Worm (Caenorhabditis elegans) whole organism, L3 larva: ENCODE measurements around the gene ZK688.7.

Source experiments
- ZK546.5 ChIP-seq: sonication (generic microtip); optimal IDR thresholded peaks from 2 replicates; lab custom pipeline; 2017; ENCODE audit warnings: missing biosample characterization, missing genetic modification characterization
- ama-1 ChIP-seq: fragments of 150-350 bp; optimal IDR thresholded peaks from 2 replicates; lab custom pipeline; 2018
- ceh-16 ChIP-seq: sonication (generic microtip); optimal IDR thresholded peaks from 2 replicates; lab custom pipeline; 2017; ENCODE audit warnings: missing biosample characterization, missing genetic modification characterization
- ceh-28 ChIP-seq: fragments of 150-350 bp; optimal IDR thresholded peaks from 2 replicates; lab custom pipeline; 2014; ENCODE audit warnings: missing biosample characterization, missing genetic modification reagents, missing genetic modification characterization
- ceh-9 ChIP-seq: sonication (generic microtip); optimal IDR thresholded peaks from 2 replicates; lab custom pipeline; 2018; ENCODE audit warnings: missing biosample characterization, missing genetic modification characterization
- daf-12 ChIP-seq: fragments of 150-350 bp; optimal IDR thresholded peaks from 2 replicates; lab custom pipeline; 2014; ENCODE audit warnings: missing biosample characterization, missing genetic modification reagents, missing genetic modification characterization
- egl-27 ChIP-seq: sonication (generic microtip); optimal IDR thresholded peaks from 4 replicates; lab custom pipeline; 2017; ENCODE audit warnings: missing biosample characterization, missing genetic modification reagents, missing genetic modification characterization
- egl-5 ChIP-seq: fragments of 150-350 bp; optimal IDR thresholded peaks from 2 replicates; lab custom pipeline; 2017; ENCODE audit warnings: missing biosample characterization, missing genetic modification reagents, missing genetic modification characterization, inconsistent platforms
- elt-1 ChIP-seq: fragments of 150-350 bp; optimal IDR thresholded peaks from 2 replicates; lab custom pipeline; 2014; ENCODE audit warnings: missing biosample characterization, missing genetic modification characterization
- elt-2 ChIP-seq: sonication (generic microtip); optimal IDR thresholded peaks from 2 replicates; lab custom pipeline; 2016; ENCODE audit warnings: missing genetic modification reagents, mild to moderate bottlenecking, missing genetic modification characterization, missing compliant biosample characterization
- elt-3 ChIP-seq, 3 experiments: fragments of 150-350 bp in 1 of 3; sonication (generic microtip) in 2 of 3; optimal IDR thresholded peaks; 2 replicates in 2 of 3; 4 replicates in 1 of 3; lab custom pipeline; 2014 to 2017; ENCODE audit warnings: missing biosample characterization in 3 of 3, missing genetic modification characterization in 3 of 3
- eor-1 ChIP-seq, 2 experiments: fragments of 150-350 bp; optimal IDR thresholded peaks; 2 replicates each; lab custom pipeline; 2014 to 2018; ENCODE audit warnings: missing biosample characterization in 2 of 2, missing genetic modification characterization in 2 of 2
- fkh-10 ChIP-seq: sonication (generic microtip); optimal IDR thresholded peaks from 2 replicates; lab custom pipeline; 2017; ENCODE audit warnings: missing biosample characterization, missing genetic modification reagents, missing genetic modification characterization
- fkh-2 ChIP-seq: fragments of 150-350 bp; optimal IDR thresholded peaks from 2 replicates; lab custom pipeline; 2014; ENCODE audit warnings: missing biosample characterization, missing genetic modification reagents, missing genetic modification characterization
- fos-1 ChIP-seq: fragments of 150-350 bp; optimal IDR thresholded peaks from 2 replicates; lab custom pipeline; 2014; ENCODE audit warnings: missing biosample characterization, missing genetic modification characterization
- hmg-11 ChIP-seq: sonication (generic microtip); optimal IDR thresholded peaks from 2 replicates; lab custom pipeline; 2016; ENCODE audit warnings: missing genetic modification characterization, missing compliant biosample characterization
- lin-39 ChIP-seq: fragments of 150-350 bp; optimal IDR thresholded peaks from 2 replicates; lab custom pipeline; 2018; ENCODE audit warnings: missing biosample characterization, missing genetic modification reagents, missing genetic modification characterization
- mdl-1 ChIP-seq: fragments of 150-350 bp; optimal IDR thresholded peaks from 2 replicates; lab custom pipeline; 2014; ENCODE audit warnings: missing biosample characterization, missing genetic modification characterization
- mml-1 ChIP-seq: fragments of 150-350 bp; sonication (generic microtip); optimal IDR thresholded peaks from 3 replicates; lab custom pipeline; 2014; ENCODE audit warnings: missing biosample characterization, missing genetic modification characterization
- nhr-11 ChIP-seq: fragments of 150-350 bp; optimal IDR thresholded peaks from 2 replicates; lab custom pipeline; 2014; ENCODE audit warnings: missing biosample characterization, missing genetic modification characterization
- nhr-12 ChIP-seq: fragments of 150-350 bp; optimal IDR thresholded peaks from 2 replicates; lab custom pipeline; 2014; ENCODE audit warnings: missing biosample characterization, missing genetic modification characterization
- nhr-237 ChIP-seq: fragments of 150-350 bp; optimal IDR thresholded peaks from 2 replicates; lab custom pipeline; 2014; ENCODE audit warnings: missing biosample characterization, missing genetic modification characterization
- nhr-25 ChIP-seq: sonication (generic microtip); optimal IDR thresholded peaks from 2 replicates; lab custom pipeline; 2017; ENCODE audit warnings: missing biosample characterization, missing genetic modification characterization
- nhr-28 ChIP-seq: fragments of 150-350 bp; optimal IDR thresholded peaks from 2 replicates; lab custom pipeline; 2014; ENCODE audit warnings: missing biosample characterization, missing genetic modification characterization
- nhr-43 ChIP-seq: sonication (generic microtip); optimal IDR thresholded peaks from 2 replicates; lab custom pipeline; 2016; ENCODE audit warnings: mild to moderate bottlenecking, missing genetic modification characterization, missing compliant biosample characterization; ENCODE audit not compliant: poor library complexity, severe bottlenecking
- nhr-67 ChIP-seq: fragments of 150-350 bp; optimal IDR thresholded peaks from 2 replicates; lab custom pipeline; 2014; ENCODE audit warnings: missing biosample characterization, missing genetic modification characterization
- nhr-76 ChIP-seq: fragments of 150-350 bp; sonication (generic microtip); optimal IDR thresholded peaks from 5 replicates; lab custom pipeline; 2014; ENCODE audit warnings: missing biosample characterization, missing genetic modification characterization
- sea-2 ChIP-seq: fragments of 150-350 bp; sonication (generic microtip); optimal IDR thresholded peaks from 4 replicates; lab custom pipeline; 2014; ENCODE audit warnings: missing biosample characterization, missing genetic modification reagents, missing genetic modification characterization
- skn-1 ChIP-seq: fragments of 150-350 bp; optimal IDR thresholded peaks from 2 replicates; lab custom pipeline; 2014; ENCODE audit warnings: missing biosample characterization, missing genetic modification characterization
- snpc-4 ChIP-seq: fragments of 150-350 bp; optimal IDR thresholded peaks from 2 replicates; lab custom pipeline; 2014; ENCODE audit warnings: missing biosample characterization, missing genetic modification characterization
- tbx-2 ChIP-seq: sonication (generic microtip); optimal IDR thresholded peaks from 2 replicates; lab custom pipeline; 2016; ENCODE audit warnings: mild to moderate bottlenecking, missing genetic modification characterization, missing compliant biosample characterization
- unc-39 ChIP-seq: sonication (generic microtip); optimal IDR thresholded peaks from 4 replicates; lab custom pipeline; 2017; ENCODE audit warnings: missing biosample characterization, missing genetic modification characterization
- unc-62 ChIP-seq: fragments of 150-350 bp; sonication (generic microtip); optimal IDR thresholded peaks from 4 replicates; lab custom pipeline; 2014; ENCODE audit warnings: missing biosample characterization, missing genetic modification reagents, missing genetic modification characterization
- zag-1 ChIP-seq: fragments of 150-350 bp; optimal IDR thresholded peaks from 2 replicates; lab custom pipeline; 2014; ENCODE audit warnings: missing biosample characterization, missing genetic modification characterization
- ztf-11 ChIP-seq: fragments of 150-350 bp; optimal IDR thresholded peaks from 2 replicates; lab custom pipeline; 2014; ENCODE audit warnings: missing biosample characterization, missing genetic modification characterization
- ztf-4 ChIP-seq: fragments of 150-350 bp; optimal IDR thresholded peaks from 2 replicates; lab custom pipeline; 2014; ENCODE audit warnings: missing biosample characterization, missing genetic modification characterization

Gene ZK688.7

DNA sequence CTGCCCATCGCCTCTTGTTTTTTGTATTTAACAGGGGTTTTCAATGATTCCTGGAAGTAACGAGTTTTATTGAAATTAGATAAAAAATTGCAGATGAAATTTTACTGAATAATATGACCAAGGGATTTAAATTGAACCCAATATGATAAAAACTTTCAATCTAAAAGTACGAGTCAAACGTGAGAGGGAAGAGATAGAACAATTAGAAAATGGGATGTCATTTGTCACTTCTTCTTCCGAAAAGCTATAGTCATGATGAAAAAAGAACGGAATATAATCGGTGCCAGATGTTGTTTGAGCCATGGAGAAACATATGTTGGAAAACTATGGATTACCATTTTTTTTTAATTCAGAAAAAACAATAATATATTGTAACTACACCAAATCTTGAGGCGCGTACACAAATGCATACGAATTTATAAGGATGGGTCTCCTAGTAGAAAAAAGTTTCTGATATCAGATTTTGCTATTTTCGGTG is 32.5 kb downstream of the ZK688.7 start, which contains the start of gene sup-18:
TSS of gene sup-18 (minus strand) at position 51 of the 478 bp plus-strand sequence.
- TF ChIP-seq hmg-11 (tag; lab: Kevin White, UChicago) (no peak), ztf-11 (tag; lab: Kevin White, UChicago) (no peak), eor-1 (tag; optimal IDR thresholded peaks at IDR 0.05; lab: Kevin White, UChicago) (no peak), nhr-237 (tag; lab: Kevin White, UChicago) (no peak), nhr-43 (no peak), nhr-67 (tag; lab: Kevin White, UChicago) (no peak), egl-27 (tag; lab: Kevin White, UChicago) (no peak), zag-1 (tag; lab: Kevin White, UChicago) (no peak), sea-2 (GFP tag; lab: Kevin White, UChicago) (no peak), mdl-1 (tag; lab: Kevin White, UChicago) (no peak), fkh-10 (GFP tag; lab: Kevin White, UChicago) (no peak)
- TF ChIP-seq, all 47 proteins: peak for 0

DNA sequence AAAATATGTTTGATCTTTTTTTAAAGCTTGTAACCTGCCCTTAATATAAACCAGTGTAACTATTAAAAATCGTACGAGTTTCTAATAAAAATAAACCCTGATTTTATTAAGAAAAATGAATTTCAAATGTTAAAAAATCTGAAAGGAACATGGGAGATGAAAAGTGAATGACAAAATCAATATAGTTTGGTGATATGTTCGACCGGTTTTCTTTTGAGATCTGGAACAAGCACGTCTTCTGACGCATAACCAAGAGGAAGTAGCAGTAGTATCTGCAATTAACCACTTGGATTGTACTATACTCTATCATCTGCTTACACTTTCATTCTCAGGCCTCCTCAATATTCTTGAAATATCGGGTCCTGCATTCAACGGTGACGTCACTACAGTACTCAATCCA is 34.3 kb downstream of the ZK688.7 start:
- TF ChIP-seq nhr-76 (no peak), ztf-11 (tag; lab: Kevin White, UChicago) (no peak), lin-39 (tag; lab: Kevin White, UChicago) (no peak), elt-2 (tag; lab: Kevin White, UChicago) (no peak), nhr-11 (tag; lab: Kevin White, UChicago) (no peak), mml-1 (tag; lab: Kevin White, UChicago) (no peak), fkh-10 (GFP tag; lab: Kevin White, UChicago) (no peak), snpc-4 (no peak), skn-1 (no peak), ZK546.5 (tag; lab: Kevin White, UChicago) (no peak), ceh-28 (no peak), ceh-9 (tag; lab: Kevin White, UChicago) (no peak)

DNA sequence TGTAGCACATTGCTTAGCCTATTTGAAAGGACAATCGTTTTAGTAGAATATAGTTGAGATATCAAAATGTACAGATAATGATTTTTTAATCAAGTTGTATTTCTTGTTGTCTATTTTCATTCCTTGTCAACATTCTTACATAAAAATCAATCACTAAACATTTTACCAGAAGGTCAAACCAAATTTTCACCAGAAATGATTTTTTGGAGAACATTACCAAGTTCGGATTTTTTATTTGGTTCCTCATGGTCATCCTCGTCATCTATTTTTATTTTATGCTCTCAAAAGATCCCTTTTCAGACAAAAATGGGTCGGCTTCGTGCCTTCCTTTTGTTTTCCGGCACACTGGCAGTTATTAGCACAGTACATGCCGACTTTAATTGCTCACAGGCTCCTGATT is 38.0 kb downstream of the ZK688.7 start, which contains the start of gene tyr-1:
TSS of gene tyr-1 (plus strand) at position 301 of the 400 bp plus-strand sequence.
- TF ChIP-seq egl-5 (tag; lab: Kevin White, UChicago) (no peak), mml-1 (tag; lab: Kevin White, UChicago) (no peak), ceh-9 (tag; lab: Kevin White, UChicago) (no peak)

DNA sequence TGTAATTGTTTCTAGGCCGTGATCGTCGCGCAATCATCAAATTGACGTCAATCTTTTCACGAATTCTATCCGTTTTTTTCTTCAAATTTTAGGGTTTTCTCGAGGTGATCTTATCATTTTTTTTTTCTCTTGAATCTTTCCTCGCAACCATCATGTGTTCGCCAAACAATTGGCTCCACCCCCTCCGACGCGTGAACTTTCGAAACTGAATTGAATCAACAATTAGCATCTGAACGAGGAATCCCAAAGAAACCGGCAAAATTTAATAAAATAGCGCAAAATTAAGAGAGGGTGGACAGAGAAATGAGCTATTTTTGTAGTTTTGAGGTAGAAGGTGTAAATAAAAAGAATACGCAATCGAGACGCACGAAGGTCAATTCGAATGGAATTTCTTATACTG is 38.7 kb downstream of the ZK688.7 start:
- TF ChIP-seq nhr-12 = no peak
- TF ChIP-seq unc-62 (GFP tag; lab: Kevin White, UChicago) = no peak
- no peak for TF ChIP-seq nhr-237 (tag; lab: Kevin White, UChicago)
- TF ChIP-seq egl-5 (tag; lab: Kevin White, UChicago) = no peak
- TF ChIP-seq sea-2 (GFP tag; lab: Kevin White, UChicago) = no peak
- TF ChIP-seq nhr-25 (tag; lab: Kevin White, UChicago) = no peak
- TF ChIP-seq ztf-11 (tag; lab: Kevin White, UChicago) = no peak
- no peak for TF ChIP-seq elt-3 (tag; optimal IDR thresholded peaks at IDR 0.05; lab: Kevin White, UChicago)
- TF ChIP-seq tbx-2 (tag; lab: Kevin White, UChicago) = no peak
- no peak for TF ChIP-seq nhr-28
- TF ChIP-seq fos-1 (tag; lab: Kevin White, UChicago) = no peak
- TF ChIP-seq ztf-4 (tag; lab: Kevin White, UChicago) = no peak
- no peak for TF ChIP-seq ceh-16 (tag; lab: Kevin White, UChicago)
- TF ChIP-seq snpc-4 = no peak
- no peak for TF ChIP-seq ama-1 (lab: Kevin White, UChicago)
- TF ChIP-seq lin-39 (tag; lab: Kevin White, UChicago) = no peak
- no peak for TF ChIP-seq egl-27 (tag; lab: Kevin White, UChicago)
- TF ChIP-seq ceh-28 = no peak
- no peak for TF ChIP-seq daf-12
- TF ChIP-seq nhr-11 (tag; lab: Kevin White, UChicago) = no peak

DNA sequence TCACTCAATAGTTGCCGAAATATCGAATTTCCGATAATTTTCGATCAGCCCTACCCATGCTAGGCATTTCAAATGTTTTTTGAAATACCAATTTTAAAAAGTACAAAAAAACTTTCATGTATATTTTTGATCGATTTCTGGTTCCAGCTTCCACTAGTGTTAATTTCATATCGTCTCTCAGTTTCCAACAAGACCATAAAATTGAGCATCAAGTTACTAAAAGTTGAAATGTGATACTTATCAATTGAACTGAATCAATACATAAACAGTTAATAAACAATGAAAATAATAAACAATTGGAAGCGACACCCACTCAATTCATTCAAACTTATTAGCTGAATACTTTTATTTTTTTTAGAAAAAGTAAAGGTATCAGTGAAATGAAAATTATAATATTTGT is 45.2 kb downstream of the ZK688.7 start, which contains the start of gene cup-4:
TSS of gene cup-4 (plus strand) at position 301 of the 400 bp plus-strand sequence.
- TF ChIP-seq ceh-28 (no peak), unc-39 (tag; lab: Kevin White, UChicago) (no peak), nhr-11 (tag; lab: Kevin White, UChicago) (no peak), fkh-2 (tag; lab: Kevin White, UChicago) (no peak), elt-1 (tag; lab: Kevin White, UChicago) (no peak), hmg-11 (tag; lab: Kevin White, UChicago) (no peak), nhr-67 (tag; lab: Kevin White, UChicago) (no peak)
